Fruit fly (Drosophila melanogaster) Kc167 (cell line): ENCODE results near the gene CG31226.

Source experiments
- Sin3A ChIP-seq: fragments of >200 bp; optimal IDR thresholded peaks from 2 replicates; lab custom pipeline; 2018; ENCODE audit warnings: missing external identifiers
- h ChIP-seq: fragments of >200 bp; optimal IDR thresholded peaks from 3 replicates; lab custom pipeline; 2018; ENCODE audit warnings: missing external identifiers
- insv ChIP-seq: fragments of >200 bp; optimal IDR thresholded peaks from 3 replicates; lab custom pipeline; 2018; ENCODE audit warnings: missing external identifiers
- psq ChIP-seq: fragments of >200 bp; optimal IDR thresholded peaks from 2 replicates; lab custom pipeline; 2017; ENCODE audit warnings: missing external identifiers
- ttk ChIP-seq: sonication (Bioruptor generic); optimal IDR thresholded peaks from 2 replicates; lab custom pipeline; 2017; ENCODE audit warnings: missing external identifiers

- TF ChIP-seq insv (lab: Kevin White, UChicago) (no peak), psq (lab: Kevin White, UChicago) (no peak), h (lab: Kevin White, UChicago) (no peak), ttk (no peak), Sin3A (lab: Kevin White, UChicago) (no peak)
Measured at dm6 chr3R:18804278-18804903, 47.2 kb downstream of the CG31226 start.
